Worm (Caenorhabditis elegans): ENCODE measurements around the gene K02E10.4.

The K02E10.4 gene

ce11 chrX:2497816-2498215, 14.8 kb downstream of the K02E10.4 start (continued):
- TF ChIP-seq D1046.2 (GFP tag; IDR thresholded peaks at IDR 0.05) (no peak), aha-1 (tag) (peak; percentile 86), lin-29 (GFP tag; IDR thresholded peaks at IDR 0.05) (no peak), lin-15B (tag; optimal IDR thresholded peaks at IDR 0.05) (no peak)

- no peak for TF ChIP-seq Y5F2A.4 (GFP tag; optimal IDR thresholded peaks at IDR 0.05)
- TF ChIP-seq ctbp-1 (GFP tag; IDR thresholded peaks at IDR 0.05) = 0 out of 2 replicates have a peak, but pooled peaks have one; percentile 21
Measured at ce11 chrX:2506738-2507137, 23.7 kb downstream of the K02E10.4 start.

- TF ChIP-seq zip-11 (GFP tag; IDR thresholded peaks at IDR 0.05) (no peak), unc-39 (tag; optimal IDR thresholded peaks at IDR 0.05) (no peak), nhr-10 (tag; optimal IDR thresholded peaks at IDR 0.05) (no peak), zag-1 (tag; optimal IDR thresholded peaks at IDR 0.05) (no peak), zip-2 (tag; optimal IDR thresholded peaks at IDR 0.05) (no peak), dmd-6 (GFP tag; IDR thresholded peaks at IDR 0.05) (no peak), spr-1 (tag; optimal IDR thresholded peaks at IDR 0.05) (no peak), tag-97 (GFP tag; IDR thresholded peaks at IDR 0.05) (no peak)
Measured at ce11 chrX:2508449-2508848, 25.4 kb downstream of the K02E10.4 start, which contains the start of gene K02E10.7. TSS of gene K02E10.7 (minus strand) at chrX:2508549.

ce11 chrX:2513667-2514198, 30.7 kb downstream of the K02E10.4 start:
- no peak for TF ChIP-seq mxl-2 (GFP tag; conservative IDR thresholded peaks at IDR 0.05)
- no peak for TF ChIP-seq madf-9 (GFP tag; conservative IDR thresholded peaks at IDR 0.05)
- TF ChIP-seq unc-62 (GFP tag; optimal IDR thresholded peaks at IDR 0.05 in 1 of 2) = peak in 1 of 2 experiments; percentile 50
- TF ChIP-seq unc-62 (tag; optimal IDR thresholded peaks at IDR 0.05) = no peak

- TF ChIP-seq mdt-29 (GFP tag; IDR thresholded peaks at IDR 0.05) (no peak), gei-8 (GFP tag; optimal IDR thresholded peaks at IDR 0.05) (no peak), snpc-1.2 (GFP tag; IDR thresholded peaks at IDR 0.05) (no peak), set-16 (GFP tag; IDR thresholded peaks at IDR 0.05) (no peak), ceh-62 (tag; optimal IDR thresholded peaks at IDR 0.05) (no peak), jun-1 (tag; optimal IDR thresholded peaks at IDR 0.05) (no peak), tra-1 (GFP tag; IDR thresholded peaks at IDR 0.05) (no peak), dmd-9 (GFP tag; IDR thresholded peaks at IDR 0.05) (no peak), unc-62 (GFP tag; optimal IDR thresholded peaks at IDR 0.05 in 1 of 2) (no peak), unc-62 (tag; optimal IDR thresholded peaks at IDR 0.05) (no peak), nhr-102 (tag; optimal IDR thresholded peaks at IDR 0.05) (no peak), T26A8.4 (GFP tag; IDR thresholded peaks at IDR 0.05) (no peak), nhr-77 (tag; optimal IDR thresholded peaks at IDR 0.05) (no peak), Y48G9A.11 (GFP tag; IDR thresholded peaks at IDR 0.05) (no peak), F49E8.2 (tag; optimal IDR thresholded peaks at IDR 0.05; ENCODE audit: borderline replicate concordance) (no peak), saeg-2 (GFP tag; IDR thresholded peaks at IDR 0.05) (no peak), zfp-2 (tag; optimal IDR thresholded peaks at IDR 0.05) (no peak), daf-16 (GFP tag; optimal IDR thresholded peaks at IDR 0.05) (no peak), daf-16 (tag; optimal IDR thresholded peaks at IDR 0.05) (no peak), F26F4.8 (GFP tag; conservative IDR thresholded peaks at IDR 0.05) (no peak), nhr-41 (GFP tag; IDR thresholded peaks at IDR 0.05) (no peak), daf-19 (GFP tag; conservative IDR thresholded peaks at IDR 0.05) (no peak)
Measured at ce11 chrX:2515224-2515623, 32.2 kb downstream of the K02E10.4 start, which contains the start of gene syg-1. TSS of gene syg-1 (minus strand) at chrX:2515324.

All from whole organism, L4 larva.